Worm (Caenorhabditis elegans): ENCODE measurements around the gene gfat-1.

Gene gfat-1

ce11 chrII:11627904-11628303 lies 32.7 kb upstream of the gfat-1 start:
- TF ChIP-seq syd-9 (tag; optimal IDR thresholded peaks at IDR 0.05) (no peak), fax-1 (tag; optimal IDR thresholded peaks at IDR 0.05) (no peak), unc-3 (GFP tag; conservative IDR thresholded peaks at IDR 0.05) (no peak), unc-3 (tag; optimal IDR thresholded peaks at IDR 0.05) (no peak), pag-3 (tag; optimal IDR thresholded peaks at IDR 0.05; ENCODE audit: borderline replicate concordance) (no peak), nhr-11 (tag; optimal IDR thresholded peaks at IDR 0.05) (no peak), nhr-232 (tag; optimal IDR thresholded peaks at IDR 0.05) (no peak), dve-1 (tag; optimal IDR thresholded peaks at IDR 0.05) (no peak), pha-2 (tag; optimal IDR thresholded peaks at IDR 0.05) (no peak), pros-1 (tag; optimal IDR thresholded peaks at IDR 0.05) (no peak), che-1 (tag; optimal IDR thresholded peaks at IDR 0.05) (no peak), pax-1 (tag; optimal IDR thresholded peaks at IDR 0.05) (no peak)

- TF ChIP-seq tbx-7 (tag; optimal IDR thresholded peaks at IDR 0.05), result no peak
- TF ChIP-seq mec-3 (tag; optimal IDR thresholded peaks at IDR 0.05; ENCODE audit: borderline replicate concordance), result no peak
- no peak for TF ChIP-seq hlh-6 (tag; optimal IDR thresholded peaks at IDR 0.05)
- no peak for TF ChIP-seq ceh-19 (GFP tag; optimal IDR thresholded peaks at IDR 0.05)
- no peak for TF ChIP-seq fkh-6 (tag; optimal IDR thresholded peaks at IDR 0.05)
- no peak for TF ChIP-seq T23F11.4 (GFP tag; optimal IDR thresholded peaks at IDR 0.05)
- no peak for TF ChIP-seq unc-42 (tag; optimal IDR thresholded peaks at IDR 0.05)
- TF ChIP-seq ceh-30 (tag; optimal IDR thresholded peaks at IDR 0.05), result no peak
- no peak for TF ChIP-seq pha-2 (tag; optimal IDR thresholded peaks at IDR 0.05)
- no peak for TF ChIP-seq hlh-30 (tag; optimal IDR thresholded peaks at IDR 0.05; ENCODE audit: insufficient read depth)
- TF ChIP-seq zip-5 (tag; optimal IDR thresholded peaks at IDR 0.05), result no peak
- no peak for TF ChIP-seq dmd-4 (tag; optimal IDR thresholded peaks at IDR 0.05; ENCODE audit: borderline replicate concordance)
- TF ChIP-seq nhr-11 (tag; optimal IDR thresholded peaks at IDR 0.05), result no peak
- no peak for TF ChIP-seq pros-1 (tag; optimal IDR thresholded peaks at IDR 0.05)
- TF ChIP-seq ama-1 (optimal IDR thresholded peaks at IDR 0.05), result no peak
- no peak for TF ChIP-seq npax-4 (tag; optimal IDR thresholded peaks at IDR 0.05)
- no peak for TF ChIP-seq ceh-31 (tag; optimal IDR thresholded peaks at IDR 0.05)
- TF ChIP-seq sox-4 (tag; optimal IDR thresholded peaks at IDR 0.05), result no peak
Observed at ce11 chrII:11622605-11623004, 27.4 kb upstream of the gfat-1 start.

ce11 chrII:11621576-11621975 lies 26.4 kb upstream of the gfat-1 start:
- TF ChIP-seq fkh-10 (GFP tag; optimal IDR thresholded peaks at IDR 0.05) (no peak), pqm-1 (tag; optimal IDR thresholded peaks at IDR 0.05) (no peak), hlh-30 (tag; optimal IDR thresholded peaks at IDR 0.05; ENCODE audit: insufficient read depth) (no peak), ceh-19 (GFP tag; optimal IDR thresholded peaks at IDR 0.05) (no peak), F13H6.1 (tag; optimal IDR thresholded peaks at IDR 0.05) (no peak)

DNA sequence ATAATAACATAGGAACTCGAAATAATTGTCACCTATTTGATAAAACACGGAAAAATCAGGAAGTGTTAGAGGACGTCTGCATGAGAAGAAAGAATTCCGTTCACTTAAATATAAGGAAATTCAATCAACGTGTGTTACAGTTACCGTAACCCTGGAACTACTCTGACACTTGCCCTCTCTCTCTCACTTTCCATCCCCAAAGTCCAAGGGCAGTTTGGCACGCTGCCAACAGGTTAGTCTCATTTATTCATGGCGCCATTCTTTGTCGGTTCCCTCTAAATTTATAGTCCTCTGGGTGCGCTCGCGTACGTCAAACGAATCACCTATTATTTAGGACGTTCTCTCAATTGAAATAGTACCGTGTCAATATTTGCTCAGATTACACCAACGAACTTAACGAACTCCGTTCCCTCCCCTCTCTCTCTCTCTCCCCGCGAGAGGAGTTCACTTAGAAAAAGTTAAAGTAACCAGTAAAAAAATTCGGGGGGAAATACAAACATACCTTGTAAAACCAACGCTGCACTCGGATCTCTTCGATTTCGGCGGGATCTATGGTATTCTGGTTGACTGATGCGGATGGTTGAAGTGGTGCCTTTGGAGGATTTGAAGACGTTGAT lies 25.5 kb upstream of the gfat-1 start:
- TF ChIP-seq pros-1 (tag; optimal IDR thresholded peaks at IDR 0.05) (no peak), ceh-48 (tag; optimal IDR thresholded peaks at IDR 0.05) (no peak), rnt-1 (tag; optimal IDR thresholded peaks at IDR 0.05) (no peak)

- TF ChIP-seq ceh-18 (tag; optimal IDR thresholded peaks at IDR 0.05) (peak; percentile 65), ceh-34 (tag; optimal IDR thresholded peaks at IDR 0.05) (peak; percentile 57), syd-9 (tag; optimal IDR thresholded peaks at IDR 0.05) (peak; percentile 32), lim-6 (tag; optimal IDR thresholded peaks at IDR 0.05) (no peak), unc-86 (tag; optimal IDR thresholded peaks at IDR 0.05) (peak; percentile 6), tbx-2 (tag; optimal IDR thresholded peaks at IDR 0.05) (peak; percentile 23), ceh-2 (tag; optimal IDR thresholded peaks at IDR 0.05) (peak; percentile 4), unc-42 (tag; optimal IDR thresholded peaks at IDR 0.05) (no peak), ceh-45 (GFP tag; IDR thresholded peaks at IDR 0.05) (no peak), ets-4 (tag; optimal IDR thresholded peaks at IDR 0.05) (peak; percentile 31), ceh-31 (tag; optimal IDR thresholded peaks at IDR 0.05) (peak; percentile 43), dmd-4 (tag; optimal IDR thresholded peaks at IDR 0.05; ENCODE audit: borderline replicate concordance) (peak; percentile 44), C08G9.2 (tag; optimal IDR thresholded peaks at IDR 0.05) (no peak), eyg-1 (tag; optimal IDR thresholded peaks at IDR 0.05) (peak; percentile 18), nfya-1 (tag; optimal IDR thresholded peaks at IDR 0.05) (peak; percentile 44)
Observed at ce11 chrII:11619895-11620439, 24.7 kb upstream of the gfat-1 start.
